Worm (Caenorhabditis elegans): Measurements from ENCODE around the gene F35H8.2.

The F35H8.2 gene

ce11 chrII:9566045-9566444 is 10.7 kb downstream of the F35H8.2 start (continued):
- TF ChIP-seq dmd-4 (tag; optimal IDR thresholded peaks at IDR 0.05) (no peak), sma-3 (GFP tag; optimal IDR thresholded peaks at IDR 0.05) (peak; percentile 46), lsy-2 (tag; optimal IDR thresholded peaks at IDR 0.05) (peak; percentile 40 to 44), nhr-11 (tag; optimal IDR thresholded peaks at IDR 0.05) (peak; percentile 26), ceh-16 (tag; optimal IDR thresholded peaks at IDR 0.05) (no peak)

ce11 chrII:9573412-9573811 is 18.1 kb downstream of the F35H8.2 start:
- TF ChIP-seq nhr-25 (tag; optimal IDR thresholded peaks at IDR 0.05), result peak; percentile 4
- TF ChIP-seq nhr-11 (tag; optimal IDR thresholded peaks at IDR 0.05), result no peak
- TF ChIP-seq dmd-4 (tag; optimal IDR thresholded peaks at IDR 0.05), result no peak
- peak; percentile 17 for TF ChIP-seq nhr-129 (tag; optimal IDR thresholded peaks at IDR 0.05)
- TF ChIP-seq nhr-21 (tag; optimal IDR thresholded peaks at IDR 0.05), result peak; percentile 31

ce11 chrII:9574406-9574805 is 19.1 kb downstream of the F35H8.2 start:
- no peak for TF ChIP-seq mdl-1 (tag; optimal IDR thresholded peaks at IDR 0.05)
- TF ChIP-seq nhr-129 (tag; optimal IDR thresholded peaks at IDR 0.05), result peak; percentile 8

ce11 chrII:9575670-9576069 is 20.4 kb downstream of the F35H8.2 start, which contains the start of gene exc-7:
exc-7 (plus strand) TSS chrII:9575970.
- TF ChIP-seq C34F6.9 (tag; optimal IDR thresholded peaks at IDR 0.05), result no peak
- TF ChIP-seq skn-1 (tag; optimal IDR thresholded peaks at IDR 0.05), result no peak
- TF ChIP-seq nhr-21 (tag; optimal IDR thresholded peaks at IDR 0.05), result no peak
- TF ChIP-seq unc-39 (tag; optimal IDR thresholded peaks at IDR 0.05), result no peak

ce11 chrII:9576707-9577106 is 21.4 kb downstream of the F35H8.2 start:
- peak; percentile 14 for TF ChIP-seq crh-2 (tag; optimal IDR thresholded peaks at IDR 0.05)
- TF ChIP-seq unc-62 (GFP tag; optimal IDR thresholded peaks at IDR 0.05), result no peak
- TF ChIP-seq ceh-16 (tag; optimal IDR thresholded peaks at IDR 0.05), result no peak
- peak; percentile 74 for TF ChIP-seq mab-5 (tag; optimal IDR thresholded peaks at IDR 0.05)

ce11 chrII:9577630-9578029 is 22.3 kb downstream of the F35H8.2 start:
- TF ChIP-seq blmp-1 (tag; optimal IDR thresholded peaks at IDR 0.05; ENCODE audit: insufficient read depth), result no peak
- peak; percentile 6 for TF ChIP-seq F13H6.1 (tag; optimal IDR thresholded peaks at IDR 0.05)

- TF ChIP-seq sem-4 (tag; optimal IDR thresholded peaks at IDR 0.05), result no peak
- no peak for TF ChIP-seq lsy-2 (tag; optimal IDR thresholded peaks at IDR 0.05)
- no peak for TF ChIP-seq lin-11 (tag; optimal IDR thresholded peaks at IDR 0.05)
- TF ChIP-seq mbf-1 (tag; optimal IDR thresholded peaks at IDR 0.05), result no peak
- TF ChIP-seq unc-62 (GFP tag; optimal IDR thresholded peaks at IDR 0.05), result no peak
Observed at ce11 chrII:9583461-9583860, 28.2 kb downstream of the F35H8.2 start, which contains the start of gene wee-1.1. wee-1.1 (minus strand) TSS chrII:9583561.

- TF ChIP-seq F13H6.1 (tag; optimal IDR thresholded peaks at IDR 0.05) (no peak), nhr-25 (tag; optimal IDR thresholded peaks at IDR 0.05) (peak; percentile 64), sma-3 (GFP tag; optimal IDR thresholded peaks at IDR 0.05) (peak; percentile 50), nhr-237 (tag; optimal IDR thresholded peaks at IDR 0.05) (no peak), ceh-82 (tag; optimal IDR thresholded peaks at IDR 0.05) (no peak), mbf-1 (tag; optimal IDR thresholded peaks at IDR 0.05) (no peak), nhr-21 (tag; optimal IDR thresholded peaks at IDR 0.05) (peak; percentile 9), gmeb-1 (tag; optimal IDR thresholded peaks at IDR 0.05) (peak; percentile 36), snpc-4 (tag; optimal IDR thresholded peaks at IDR 0.05) (no peak), nhr-11 (tag; optimal IDR thresholded peaks at IDR 0.05) (no peak), nhr-6 (tag; optimal IDR thresholded peaks at IDR 0.05) (no peak), sma-9 (GFP tag; optimal IDR thresholded peaks at IDR 0.05) (peak; percentile 65), sma-9 (tag; optimal IDR thresholded peaks at IDR 0.05) (no peak), blmp-1 (tag; optimal IDR thresholded peaks at IDR 0.05; ENCODE audit: insufficient read depth) (peak; percentile 25), fos-1 (tag; optimal IDR thresholded peaks at IDR 0.05) (peak; percentile 37), lin-13 (GFP tag; optimal IDR thresholded peaks at IDR 0.05) (no peak), elt-1 (tag; optimal IDR thresholded peaks at IDR 0.05) (no peak), unc-55 (GFP tag; optimal IDR thresholded peaks at IDR 0.05) (no peak), ztf-4 (tag; optimal IDR thresholded peaks at IDR 0.05) (no peak), alr-1 (tag; optimal IDR thresholded peaks at IDR 0.05) (no peak)
Observed at ce11 chrII:9586734-9587209, 31.5 kb downstream of the F35H8.2 start, which contains the start of gene ugt-58. ugt-58 (minus strand) TSS chrII:9586784.

Measured in whole organism, L2 larva.